Fruit fly (Drosophila melanogaster): ENCODE data around the gene CG15269.

Gene CG15269

DNA sequence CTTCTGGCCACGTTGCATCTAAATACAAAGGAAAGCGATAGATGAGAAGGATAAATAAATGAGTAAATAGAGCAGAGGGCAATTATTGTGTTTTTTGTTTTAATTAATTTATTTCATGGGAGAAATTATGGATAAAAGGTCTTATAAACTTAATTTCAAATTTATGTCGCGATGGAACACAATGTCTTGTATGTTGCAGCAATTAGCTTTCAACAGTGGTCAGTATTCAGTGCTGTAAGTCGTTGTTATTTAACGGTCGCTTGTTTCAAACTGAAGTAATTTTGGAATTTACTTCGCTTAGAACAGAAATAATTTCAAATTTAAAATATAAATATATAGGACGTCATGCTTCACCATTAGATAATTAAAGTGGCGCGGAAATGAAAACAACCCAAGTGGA, 8.8 kb downstream of the CG15269 start:
- TF ChIP-seq woc (GFP tag; optimal IDR thresholded peaks at IDR 0.05) (no peak), Hr83 (GFP tag; optimal IDR thresholded peaks at IDR 0.05; ENCODE audit: poor library complexity, severe bottlenecking) (no peak), Hr78 (GFP tag; optimal IDR thresholded peaks at IDR 0.05) (no peak), HLH106 (tag; optimal IDR thresholded peaks at IDR 0.05) (no peak), tai (GFP tag; optimal IDR thresholded peaks at IDR 0.05) (no peak), fru (GFP tag; optimal IDR thresholded peaks at IDR 0.05) (no peak), CG32264 (GFP tag; optimal IDR thresholded peaks at IDR 0.05) (no peak)

DNA sequence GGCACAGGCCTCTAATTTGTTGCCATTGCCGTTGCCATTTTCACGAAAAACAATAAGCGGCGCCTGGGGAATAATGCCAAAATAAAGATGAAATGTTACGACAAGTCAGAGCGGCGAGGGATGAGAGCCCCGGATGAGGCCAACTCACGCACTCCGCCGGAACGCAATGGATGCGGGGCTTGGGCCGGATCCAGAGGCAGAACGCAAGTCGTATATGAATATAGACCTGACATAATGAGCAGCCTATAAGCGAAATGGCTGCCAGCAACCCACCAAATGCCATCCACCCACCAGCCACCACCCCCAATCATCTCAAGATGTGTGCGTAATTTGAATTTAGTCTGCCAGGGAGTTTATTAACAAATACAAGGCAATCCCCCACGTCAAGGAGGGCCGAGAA, 9.3 kb downstream of the CG15269 start:
- no peak for TF ChIP-seq lola (GFP tag; optimal IDR thresholded peaks at IDR 0.05)
- TF ChIP-seq ey (GFP tag; optimal IDR thresholded peaks at IDR 0.05) = no peak
- TF ChIP-seq GATAd (GFP tag; optimal IDR thresholded peaks at IDR 0.05) = no peak
